Fruit fly (Drosophila melanogaster) whole organism, embryonic: ENCODE results near the gene CG15914.

Source experiments
- CG10366 ChIP-seq: fragments of 200-800 bp; sonication (Bioruptor generic); IDR thresholded peaks from 2 replicates; pipeline ENCODE4 v1.3.6; 2022; ENCODE audit warnings: missing biosample characterization, missing genetic modification characterization
- CG11085 ChIP-seq: fragments of 200-800 bp; sonication (Bioruptor generic); IDR thresholded peaks from 2 replicates; pipeline ENCODE4 v1.3.6; 2022; ENCODE audit warnings: missing biosample characterization, missing genetic modification characterization
- CG11696 ChIP-seq: fragments of 200-800 bp; sonication (Bioruptor generic); IDR thresholded peaks from 2 replicates; pipeline ENCODE4 v1.3.6; 2022; ENCODE audit warnings: missing biosample characterization, missing genetic modification characterization
- CG1233 ChIP-seq: fragments of 200-800 bp; sonication (Bioruptor generic); optimal IDR thresholded peaks from 4 replicates; lab custom pipeline; 2018; ENCODE audit warnings: missing biosample characterization, mild to moderate bottlenecking, missing genetic modification characterization
- CG12391 ChIP-seq: fragments of 200-800 bp; sonication (Bioruptor generic); optimal IDR thresholded peaks from 3 replicates; lab custom pipeline; 2018; ENCODE audit warnings: missing biosample characterization, mild to moderate bottlenecking, missing genetic modification characterization, moderate library complexity
- CG13894 ChIP-seq: fragments of 200-800 bp; sonication (Bioruptor generic); optimal IDR thresholded peaks from 3 replicates; lab custom pipeline; 2018; ENCODE audit warnings: missing biosample characterization, mild to moderate bottlenecking, missing genetic modification characterization, moderate library complexity
- CG16813 ChIP-seq: fragments of 200-800 bp; sonication (Bioruptor generic); IDR thresholded peaks from 3 replicates; pipeline ENCODE4 v1.3.6; 2022; ENCODE audit warnings: missing biosample characterization, missing genetic modification characterization; ENCODE audit not compliant: partially characterized antibody
- CG18262 ChIP-seq: fragments of 200-800 bp; optimal IDR thresholded peaks from 3 replicates; lab custom pipeline; 2019; ENCODE audit warnings: missing biosample characterization, mild to moderate bottlenecking, missing genetic modification characterization, moderate library complexity
- CG18476 ChIP-seq: fragments of 200-800 bp; sonication (Bioruptor generic); optimal IDR thresholded peaks from 2 replicates; lab custom pipeline; 2016; ENCODE audit warnings: missing biosample characterization, mild to moderate bottlenecking, missing genetic modification characterization
- CG3281 ChIP-seq: fragments of 200-800 bp; sonication (Bioruptor generic); optimal IDR thresholded peaks from 3 replicates; lab custom pipeline; 2017; ENCODE audit warnings: missing biosample characterization, mild to moderate bottlenecking, missing genetic modification characterization
- CG34224 ChIP-seq: fragments of 200-800 bp; sonication (Bioruptor generic); IDR thresholded peaks from 3 replicates; pipeline ENCODE4 v1.3.6; 2022; ENCODE audit warnings: missing biosample characterization, missing genetic modification characterization; ENCODE audit not compliant: partially characterized antibody
- CG4404 ChIP-seq: fragments of 200-800 bp; sonication (Bioruptor generic); IDR thresholded peaks from 2 replicates; pipeline ENCODE4 v1.3.6; 2022; ENCODE audit warnings: missing biosample characterization, missing genetic modification characterization
- CG6791 ChIP-seq: fragments of 200-800 bp; sonication (Bioruptor generic); IDR thresholded peaks from 3 replicates; pipeline ENCODE4 v1.3.6; 2022; ENCODE audit warnings: missing biosample characterization, missing genetic modification characterization; ENCODE audit not compliant: partially characterized antibody
- CG7372 ChIP-seq: fragments of 200-800 bp; sonication (Bioruptor generic); IDR thresholded peaks from 2 replicates; pipeline ENCODE4 v1.3.6; 2022; ENCODE audit warnings: missing biosample characterization, missing genetic modification characterization
- CG7745 ChIP-seq: fragments of 200-800 bp; sonication (Bioruptor generic); optimal IDR thresholded peaks from 2 replicates; lab custom pipeline; 2018; ENCODE audit warnings: missing biosample characterization, mild to moderate bottlenecking, missing genetic modification characterization, moderate library complexity
- CG7928 ChIP-seq: fragments of 200-800 bp; sonication (Bioruptor generic); optimal IDR thresholded peaks from 2 replicates; lab custom pipeline; 2017; ENCODE audit warnings: missing biosample characterization, mild to moderate bottlenecking, missing genetic modification characterization
- CG8478 ChIP-seq: fragments of >200 bp; optimal IDR thresholded peaks from 2 replicates; lab custom pipeline; 2018
- D19A ChIP-seq: fragments of 200-800 bp; optimal IDR thresholded peaks from 3 replicates; lab custom pipeline; 2019; ENCODE audit warnings: missing biosample characterization, mild to moderate bottlenecking, missing genetic modification characterization, moderate library complexity
- Dbx ChIP-seq: fragments of 200-800 bp; sonication (Bioruptor generic); IDR thresholded peaks from 3 replicates; pipeline ENCODE4 v1.3.6; 2022; ENCODE audit warnings: missing biosample characterization, missing genetic modification characterization
- Dip3 ChIP-seq: fragments of 200-800 bp; sonication (Bioruptor generic); optimal IDR thresholded peaks from 3 replicates; lab custom pipeline; 2016; ENCODE audit warnings: missing biosample characterization, missing genetic modification characterization
- E2f2 ChIP-seq: fragments of 200-800 bp; sonication (Bioruptor generic); IDR thresholded peaks from 2 replicates; pipeline ENCODE4 v1.3.6; 2022; ENCODE audit warnings: missing biosample characterization, missing genetic modification characterization
- H15 ChIP-seq: fragments of 200-800 bp; sonication (Bioruptor generic); IDR thresholded peaks from 3 replicates; pipeline ENCODE4 v1.3.6; 2022; ENCODE audit warnings: missing biosample characterization, missing genetic modification characterization
- Hmx ChIP-seq: fragments of 200-800 bp; sonication (Bioruptor generic); optimal IDR thresholded peaks from 2 replicates; lab custom pipeline; 2016; ENCODE audit warnings: missing biosample characterization, missing genetic modification characterization
- NK7.1 ChIP-seq: fragments of 200-800 bp; sonication (Bioruptor generic); optimal IDR thresholded peaks from 3 replicates; lab custom pipeline; 2016; ENCODE audit warnings: missing biosample characterization, missing genetic modification characterization
- Nf-YB ChIP-seq: fragments of 200-800 bp; sonication (Bioruptor generic); optimal IDR thresholded peaks from 3 replicates; lab custom pipeline; 2019; ENCODE audit warnings: missing biosample characterization, mild to moderate bottlenecking, missing genetic modification characterization, moderate library complexity
- Oli ChIP-seq: fragments of 200-800 bp; sonication (Bioruptor generic); optimal IDR thresholded peaks from 2 replicates; lab custom pipeline; 2018; ENCODE audit warnings: missing biosample characterization, mild to moderate bottlenecking, missing genetic modification characterization, moderate library complexity
- Rfx ChIP-seq: fragments of 200-800 bp; sonication (Bioruptor generic); IDR thresholded peaks from 2 replicates; pipeline ENCODE4 v1.3.6; 2022; ENCODE audit warnings: missing biosample characterization, missing genetic modification characterization
- YL-1 ChIP-seq: fragments of 200-800 bp; sonication (Bioruptor generic); optimal IDR thresholded peaks from 3 replicates; lab custom pipeline; 2017; ENCODE audit warnings: missing biosample characterization, mild to moderate bottlenecking, missing genetic modification characterization
- abd-A ChIP-seq: fragments of 200-800 bp; sonication (Bioruptor generic); optimal IDR thresholded peaks from 3 replicates; lab custom pipeline; 2019; ENCODE audit warnings: missing biosample characterization, mild to moderate bottlenecking, missing genetic modification characterization, moderate library complexity
- chm ChIP-seq: fragments of 200-800 bp; sonication (Bioruptor generic); IDR thresholded peaks from 2 replicates; pipeline ENCODE4 v1.3.6; 2022; ENCODE audit warnings: missing biosample characterization, missing genetic modification characterization
- ci ChIP-seq: fragments of 200-800 bp; sonication (Bioruptor generic); IDR thresholded peaks from 3 replicates; pipeline ENCODE4 v1.3.6; 2022; ENCODE audit warnings: missing biosample characterization, missing genetic modification characterization
- crol ChIP-seq: fragments of 200-800 bp; sonication (Bioruptor generic); IDR thresholded peaks from 2 replicates; pipeline ENCODE4 v1.3.6; 2022; ENCODE audit warnings: missing biosample characterization, missing genetic modification characterization
- dan ChIP-seq: fragments of 200-800 bp; sonication (Bioruptor generic); IDR thresholded peaks from 2 replicates; pipeline ENCODE4 v1.3.6; 2022; ENCODE audit warnings: missing biosample characterization, missing genetic modification characterization
- dpn ChIP-seq, 2 experiments: fragments of 200-800 bp; sonication (Bioruptor generic); optimal IDR thresholded peaks; 3 replicates each; lab custom pipeline; 2016; ENCODE audit warnings: missing biosample characterization in 2 of 2, missing genetic modification characterization in 2 of 2
- fd96Cb ChIP-seq: fragments of 200-800 bp; sonication (Bioruptor generic); optimal IDR thresholded peaks from 2 replicates; lab custom pipeline; 2018; ENCODE audit warnings: missing biosample characterization, mild to moderate bottlenecking, missing genetic modification characterization, moderate library complexity
- gcm2 ChIP-seq: fragments of 200-800 bp; sonication (Bioruptor generic); optimal IDR thresholded peaks from 2 replicates; lab custom pipeline; 2016; ENCODE audit warnings: missing biosample characterization, missing genetic modification characterization
- mld ChIP-seq: fragments of 200-800 bp; sonication (Bioruptor generic); IDR thresholded peaks from 3 replicates; pipeline ENCODE4 v1.3.6; 2022; ENCODE audit warnings: missing biosample characterization, missing genetic modification characterization; ENCODE audit not compliant: partially characterized antibody
- nerfin-1 ChIP-seq: fragments of 200-800 bp; sonication (Bioruptor generic); optimal IDR thresholded peaks from 3 replicates; lab custom pipeline; 2019; ENCODE audit warnings: missing biosample characterization, mild to moderate bottlenecking, missing genetic modification characterization, moderate library complexity
- pfk ChIP-seq: fragments of 200-800 bp; sonication (Bioruptor generic); optimal IDR thresholded peaks from 2 replicates; lab custom pipeline; 2018; ENCODE audit warnings: missing biosample characterization, mild to moderate bottlenecking, missing genetic modification characterization, moderate library complexity
- pho ChIP-seq: fragments of 200-800 bp; sonication (Bioruptor generic); optimal IDR thresholded peaks from 2 replicates; lab custom pipeline; 2016; ENCODE audit warnings: missing biosample characterization, missing genetic modification characterization
- pita ChIP-seq: fragments of 200-800 bp; sonication (Bioruptor generic); optimal IDR thresholded peaks from 2 replicates; lab custom pipeline; 2017; ENCODE audit warnings: missing biosample characterization, mild to moderate bottlenecking, missing genetic modification characterization
- pros ChIP-seq: fragments of 200-800 bp; sonication (Bioruptor generic); optimal IDR thresholded peaks from 3 replicates; lab custom pipeline; 2019; ENCODE audit warnings: missing biosample characterization, mild to moderate bottlenecking, missing genetic modification characterization, moderate library complexity
- pzg ChIP-seq: fragments of 200-800 bp; sonication (Bioruptor generic); optimal IDR thresholded peaks from 3 replicates; lab custom pipeline; 2018; ENCODE audit warnings: missing biosample characterization, mild to moderate bottlenecking, missing genetic modification characterization, moderate library complexity
- ro ChIP-seq: fragments of 200-800 bp; sonication (Bioruptor generic); IDR thresholded peaks from 2 replicates; pipeline ENCODE4 v1.3.6; 2022; ENCODE audit warnings: missing biosample characterization, missing genetic modification characterization
- stc ChIP-seq: fragments of 200-800 bp; sonication (Bioruptor generic); IDR thresholded peaks from 2 replicates; pipeline ENCODE4 v1.3.6; 2022; ENCODE audit warnings: missing biosample characterization, missing genetic modification characterization
- tin ChIP-seq: fragments of 200-800 bp; sonication (Bioruptor generic); optimal IDR thresholded peaks from 3 replicates; lab custom pipeline; 2016; ENCODE audit warnings: missing biosample characterization, missing genetic modification characterization
- vfl ChIP-seq: fragments of 200-800 bp; sonication (Bioruptor generic); optimal IDR thresholded peaks from 2 replicates; lab custom pipeline; 2016; ENCODE audit warnings: missing biosample characterization, missing genetic modification characterization
- vnd ChIP-seq: fragments of 200-800 bp; sonication (Bioruptor generic); IDR thresholded peaks from 3 replicates; pipeline ENCODE4 v1.3.6; 2022; ENCODE audit warnings: missing biosample characterization, missing genetic modification characterization; ENCODE audit not compliant: partially characterized antibody
- zen ChIP-seq: fragments of 200-800 bp; sonication (Bioruptor generic); optimal IDR thresholded peaks from 3 replicates; lab custom pipeline; 2018; ENCODE audit warnings: missing biosample characterization, mild to moderate bottlenecking, missing genetic modification characterization, moderate library complexity
- zfh2 ChIP-seq: fragments of 200-800 bp; sonication (Bioruptor generic); optimal IDR thresholded peaks from 2 replicates; lab custom pipeline; 2016; ENCODE audit warnings: missing biosample characterization, missing genetic modification characterization

The CG15914 gene

dm6 chrX:15891606-15892345 is 38.6 kb downstream of the CG15914 start, which contains the start of gene shi (continued):
- TF ChIP-seq CG7745 (tag; lab: Kevin White, UChicago) (no peak), dan (GFP tag; lab: Robert Waterston, UW) (no peak), pho (peak; percentile 33), ro (GFP tag; lab: Robert Waterston, UW) (no peak), CG11696 (GFP tag; lab: Robert Waterston, UW) (no peak), CG18262 (tag; lab: Kevin White, UChicago) (no peak), vnd (GFP tag; lab: Robert Waterston, UW) (peak; percentile 99), fd96Cb (tag; lab: Kevin White, UChicago) (no peak), ci (peak; percentile 58; the same call in 2 of the 3 replicates), CG7928 (peak; percentile 83), Dip3 (GFP tag; lab: Kevin White, UChicago) (no peak), pzg (peak; percentile 94), Nf-YB (GFP tag; lab: Kevin White, UChicago) (peak; percentile 18), tin (GFP tag; lab: Kevin White, UChicago) (no peak), CG7372 (GFP tag; lab: Robert Waterston, UW) (no peak), zen (peak; percentile 46), vfl (GFP tag; lab: Kevin White, UChicago) (no peak), mld (GFP tag; lab: Robert Waterston, UW) (peak; percentile 96), dpn (GFP tag; optimal IDR thresholded peaks at IDR 0.05; lab: Kevin White, UChicago) (peak; percentile 23 to 35), H15 (no peak), Hmx (GFP tag; lab: Kevin White, UChicago) (no peak), E2f2 (no peak; the same call in 1 of the 2 replicates), CG10366 (no peak), Rfx (GFP tag; lab: Robert Waterston, UW) (no peak; the same call in 1 of the 2 replicates), CG13894 (peak; percentile 75), CG4404 (GFP tag; lab: Robert Waterston, UW) (no peak), abd-A (tag; lab: Kevin White, UChicago) (peak; percentile 83), pros (GFP tag; lab: Kevin White, UChicago) (no peak), CG34224 (GFP tag; lab: Robert Waterston, UW) (peak; percentile 98), D19A (tag; lab: Kevin White, UChicago) (no peak), pfk (GFP tag; lab: Kevin White, UChicago) (peak; percentile 67), CG12391 (tag; lab: Kevin White, UChicago) (peak; percentile 50), NK7.1 (GFP tag; lab: Kevin White, UChicago) (no peak), zfh2 (peak; percentile 13), pita (GFP tag; lab: Kevin White, UChicago) (no peak), stc (GFP tag; lab: Robert Waterston, UW) (no peak), CG6791 (GFP tag; lab: Robert Waterston, UW) (peak; percentile 99), CG16813 (GFP tag; lab: Robert Waterston, UW) (peak; percentile 98), crol (GFP tag; lab: Robert Waterston, UW) (no peak), chm (GFP tag; lab: Robert Waterston, UW) (no peak), CG3281 (no peak), CG18476 (GFP tag; lab: Kevin White, UChicago) (no peak), YL-1 (no peak), CG11085 (GFP tag; lab: Robert Waterston, UW) (no peak), nerfin-1 (tag; lab: Kevin White, UChicago) (no peak), CG1233 (GFP tag; lab: Kevin White, UChicago) (no peak), Oli (no peak), gcm2 (no peak), CG8478 (no peak), Dbx (GFP tag; lab: Robert Waterston, UW) (peak; percentile 61; the same call in 2 of the 3 replicates)
